Worm (Caenorhabditis elegans): ENCODE results near the gene tag-10.

DNA sequence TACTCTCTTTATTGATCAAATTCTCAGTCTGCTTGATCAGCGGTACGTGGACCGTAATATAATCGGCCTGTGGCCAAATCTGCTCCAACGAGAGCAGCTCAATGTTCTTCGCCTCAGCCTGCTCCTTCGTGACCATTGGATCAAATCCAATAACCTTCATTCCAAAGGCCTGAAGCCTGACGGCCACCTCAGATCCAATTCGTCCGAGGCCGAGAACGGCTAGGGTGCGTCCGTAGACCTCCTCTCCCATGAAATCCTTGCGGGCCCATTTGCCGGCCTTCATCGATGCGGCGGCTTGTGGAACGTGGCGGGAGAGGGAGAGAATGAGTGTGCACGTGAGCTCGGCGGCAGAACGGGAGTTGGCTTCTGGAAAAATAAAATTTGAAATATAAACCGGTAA, 5.1 kb downstream of the tag-10 start:
- no peak for TF ChIP-seq duxl-1 (tag; optimal IDR thresholded peaks at IDR 0.05; ENCODE audit: poor library complexity)
- no peak for TF ChIP-seq mdl-1 (tag; optimal IDR thresholded peaks at IDR 0.05)

Data from whole organism, L4 larva.